Worm (Caenorhabditis elegans) whole organism, young adult: ENCODE measurements around the gene Y41G9A.10.
A peak's percentile ranks its signal among the peaks of the same experiment; 100 is the strongest.

Source experiments
- B0035.1 ChIP-seq: sonication (generic microtip); optimal IDR thresholded peaks from 2 replicates; lab custom pipeline; 2016; ENCODE audit warnings: missing genetic modification characterization, mild to moderate bottlenecking, missing compliant biosample characterization, missing genotype, missing genetic modification reagents
- B0261.1 ChIP-seq: sonication (generic microtip); optimal IDR thresholded peaks from 2 replicates; lab custom pipeline; 2016; ENCODE audit warnings: mild to moderate bottlenecking, missing genetic modification characterization, moderate library complexity, missing compliant biosample characterization
- B0336.3 ChIP-seq: fragments of 200-800 bp; sonication (Bioruptor generic); IDR thresholded peaks from 2 replicates; pipeline ENCODE4 v1.3.6; 2022; ENCODE audit warnings: missing genetic modification characterization, missing compliant biosample characterization
- C06A6.2 ChIP-seq: fragments of 200-800 bp; sonication (Bioruptor generic); conservative IDR thresholded peaks from 2 replicates; pipeline ENCODE4 v1.3.6; 2022; ENCODE audit warnings: missing genetic modification characterization, missing compliant biosample characterization
- F22D6.2 ChIP-seq: sonication (generic microtip); optimal IDR thresholded peaks from 2 replicates; lab custom pipeline; 2016; ENCODE audit warnings: mild to moderate bottlenecking, missing genetic modification characterization, missing compliant biosample characterization
- F57A8.1 ChIP-seq: fragments of 200-800 bp; sonication (Bioruptor generic); optimal IDR thresholded peaks from 2 replicates; lab custom pipeline; 2018; ENCODE audit warnings: mild to moderate bottlenecking, missing genetic modification characterization, moderate library complexity, missing compliant biosample characterization
- F57C9.4 ChIP-seq: sonication (generic microtip); optimal IDR thresholded peaks from 2 replicates; lab custom pipeline; 2017; ENCODE audit warnings: mild to moderate bottlenecking, missing genetic modification characterization, missing compliant biosample characterization
- K12H6.12 ChIP-seq: fragments of 200-800 bp; sonication (Bioruptor generic); optimal IDR thresholded peaks from 2 replicates; lab custom pipeline; 2018; ENCODE audit warnings: mild to moderate bottlenecking, missing genetic modification characterization, missing compliant biosample characterization
- Y67H2A.10 ChIP-seq: fragments of 200-800 bp; sonication (Bioruptor generic); conservative IDR thresholded peaks from 2 replicates; pipeline ENCODE4 v1.3.6; 2022; ENCODE audit warnings: missing genetic modification reagents, missing genetic modification characterization, missing compliant biosample characterization
- aptf-2 ChIP-seq: fragments of 200-800 bp; sonication (Bioruptor generic); conservative IDR thresholded peaks from 2 replicates; pipeline ENCODE4 v1.3.6; 2022; ENCODE audit warnings: missing genetic modification reagents, missing genetic modification characterization, missing compliant biosample characterization
- atf-7 ChIP-seq: sonication (generic microtip); optimal IDR thresholded peaks from 2 replicates; lab custom pipeline; 2017; ENCODE audit warnings: mild to moderate bottlenecking, missing genetic modification characterization, missing compliant biosample characterization
- ceh-58 ChIP-seq: fragments of 200-800 bp; sonication (Bioruptor generic); IDR thresholded peaks from 2 replicates; pipeline ENCODE4 v1.3.6; 2022; ENCODE audit warnings: missing genetic modification characterization, missing compliant biosample characterization
- chd-7 ChIP-seq: sonication (generic microtip); optimal IDR thresholded peaks from 2 replicates; lab custom pipeline; 2016; ENCODE audit warnings: mild to moderate bottlenecking, missing genetic modification characterization, moderate library complexity, missing compliant biosample characterization
- efl-1 ChIP-seq: fragments of 150-350 bp; optimal IDR thresholded peaks from 2 replicates; lab custom pipeline; 2014; ENCODE audit warnings: missing biosample characterization, missing genetic modification reagents, missing genetic modification characterization
- fkh-3 ChIP-seq: sonication (generic microtip); optimal IDR thresholded peaks from 2 replicates; lab custom pipeline; 2016; ENCODE audit warnings: mild to moderate bottlenecking, missing genetic modification characterization, missing compliant biosample characterization
- gei-17 ChIP-seq: fragments of 200-800 bp; sonication (Bioruptor generic); optimal IDR thresholded peaks from 2 replicates; lab custom pipeline; 2018; ENCODE audit warnings: mild to moderate bottlenecking, missing genetic modification characterization, missing compliant biosample characterization
- hlh-12 ChIP-seq: sonication (generic microtip); optimal IDR thresholded peaks from 2 replicates; lab custom pipeline; 2016; ENCODE audit warnings: missing genetic modification characterization, missing compliant biosample characterization
- hlh-26 ChIP-seq: fragments of 200-800 bp; sonication (Bioruptor generic); conservative IDR thresholded peaks from 2 replicates; pipeline ENCODE4 v1.3.6; 2022; ENCODE audit warnings: missing genetic modification reagents, missing genetic modification characterization, missing compliant biosample characterization
- hmg-20 ChIP-seq: fragments of 200-800 bp; sonication (Bioruptor generic); IDR thresholded peaks from 2 replicates; pipeline ENCODE4 v1.3.6; 2022; ENCODE audit warnings: missing genetic modification reagents, missing genetic modification characterization, missing compliant biosample characterization
- hrde-1 ChIP-seq: sonication (generic microtip); optimal IDR thresholded peaks from 2 replicates; lab custom pipeline; 2016; ENCODE audit warnings: missing genetic modification characterization, mild to moderate bottlenecking, missing compliant biosample characterization, moderate library complexity, missing genotype, missing genetic modification reagents, borderline replicate concordance
- hsf-1 ChIP-seq: fragments of 200-800 bp; sonication (Bioruptor generic); IDR thresholded peaks from 2 replicates; pipeline ENCODE4 v1.3.6; 2022; ENCODE audit warnings: missing genetic modification reagents, missing genetic modification characterization, missing compliant biosample characterization
- lin-35 ChIP-seq, 3 experiments: fragments of 150-350 bp in 2 of 3; sonication (generic microtip) in 1 of 3; optimal IDR thresholded peaks; 2 replicates each; lab custom pipeline; 2014 to 2018; ENCODE audit warnings: missing biosample characterization in 3 of 3, missing genetic modification characterization in 3 of 3, missing genetic modification reagents in 3 of 3
- madf-10 ChIP-seq: sonication (generic microtip); optimal IDR thresholded peaks from 2 replicates; lab custom pipeline; 2016; ENCODE audit warnings: mild to moderate bottlenecking, missing genetic modification characterization, missing compliant biosample characterization
- madf-3 ChIP-seq: fragments of 200-800 bp; sonication (Bioruptor generic); IDR thresholded peaks from 2 replicates; pipeline ENCODE4 v1.3.6; 2022; ENCODE audit warnings: missing genetic modification reagents, missing genetic modification characterization, missing compliant biosample characterization
- madf-8 ChIP-seq: fragments of 200-800 bp; sonication (Bioruptor generic); conservative IDR thresholded peaks from 2 replicates; pipeline ENCODE4 v1.3.6; 2022; ENCODE audit warnings: missing genetic modification reagents, missing genetic modification characterization, missing compliant biosample characterization
- mcd-1 ChIP-seq: fragments of 200-800 bp; sonication (Bioruptor generic); IDR thresholded peaks from 2 replicates; pipeline ENCODE4 v1.3.6; 2022; ENCODE audit warnings: missing genetic modification reagents, missing genetic modification characterization, missing compliant biosample characterization
- nhr-120 ChIP-seq: fragments of 200-800 bp; sonication (Bioruptor generic); IDR thresholded peaks from 2 replicates; pipeline ENCODE4 v1.3.6; 2022; ENCODE audit warnings: missing genetic modification characterization, missing compliant biosample characterization
- nhr-80 ChIP-seq: sonication (generic microtip); optimal IDR thresholded peaks from 2 replicates; lab custom pipeline; 2016; ENCODE audit warnings: missing genetic modification characterization, missing compliant biosample characterization
- pha-4 ChIP-seq: fragments of 150-350 bp; sonication (generic microtip); optimal IDR thresholded peaks from 2 replicates; lab custom pipeline; 2014; ENCODE audit warnings: missing biosample characterization, missing genetic modification reagents, missing genetic modification characterization
- rcor-1 ChIP-seq: fragments of 200-800 bp; sonication (Bioruptor generic); IDR thresholded peaks from 2 replicates; pipeline ENCODE4 v1.3.6; 2022; ENCODE audit warnings: missing genetic modification reagents, missing genetic modification characterization, missing compliant biosample characterization
- rec-8 ChIP-seq, 2 experiments: sonication (generic microtip); optimal IDR thresholded peaks; 2 replicates each; lab custom pipeline; 2016; ENCODE audit warnings: mild to moderate bottlenecking in 2 of 2, missing genetic modification characterization in 2 of 2, missing genetic modification reagents in 2 of 2, missing genotype in 2 of 2, missing biosample characterization in 1 of 2, missing compliant biosample characterization in 1 of 2, moderate library complexity in 1 of 2
- rpc-1 ChIP-seq, 2 experiments: fragments of 150-350 bp in 1 of 2; sonication (generic microtip) in 1 of 2; optimal IDR thresholded peaks; 2 replicates each; lab custom pipeline; 2014 to 2018; ENCODE audit warnings: missing biosample characterization in 1 of 2, missing genetic modification characterization in 1 of 2, missing genetic modification reagents in 1 of 2, missing genotype in 1 of 2
- sdz-38 ChIP-seq: sonication (generic microtip); optimal IDR thresholded peaks from 2 replicates; lab custom pipeline; 2016; ENCODE audit warnings: missing genotype, missing genetic modification characterization, missing compliant biosample characterization
- snpc-1.3 ChIP-seq: sonication (generic microtip); optimal IDR thresholded peaks from 2 replicates; lab custom pipeline; 2017; ENCODE audit warnings: missing genetic modification characterization, mild to moderate bottlenecking, missing compliant biosample characterization, antibody characterized with exemption, moderate library complexity, missing genotype, missing genetic modification reagents; ENCODE audit not compliant: insufficient read depth
- snpc-3.4 ChIP-seq: sonication (generic microtip); optimal IDR thresholded peaks from 2 replicates; lab custom pipeline; 2017; ENCODE audit warnings: missing genetic modification characterization, mild to moderate bottlenecking, missing compliant biosample characterization, antibody characterized with exemption, moderate library complexity, missing genotype, missing genetic modification reagents
- somi-1 ChIP-seq: fragments of 200-800 bp; sonication (Bioruptor generic); optimal IDR thresholded peaks from 2 replicates; lab custom pipeline; 2018; ENCODE audit warnings: mild to moderate bottlenecking, missing genetic modification characterization, missing compliant biosample characterization
- sptf-2 ChIP-seq: fragments of 200-800 bp; sonication (Bioruptor generic); optimal IDR thresholded peaks from 2 replicates; lab custom pipeline; 2018; ENCODE audit warnings: mild to moderate bottlenecking, missing genetic modification characterization, missing compliant biosample characterization
- unc-130 ChIP-seq: sonication (generic microtip); optimal IDR thresholded peaks from 2 replicates; lab custom pipeline; 2016; ENCODE audit warnings: missing genetic modification reagents, missing genetic modification characterization, missing compliant biosample characterization
- zfh-2 ChIP-seq: fragments of 200-800 bp; sonication (Bioruptor generic); conservative IDR thresholded peaks from 2 replicates; pipeline ENCODE4 v1.3.6; 2022; ENCODE audit warnings: missing genetic modification reagents, missing genetic modification characterization, missing compliant biosample characterization
- ztf-18 ChIP-seq: sonication (generic microtip); optimal IDR thresholded peaks from 2 replicates; lab custom pipeline; 2016; ENCODE audit warnings: missing genotype, mild to moderate bottlenecking, missing genetic modification characterization, missing compliant biosample characterization
- ztf-25 ChIP-seq: fragments of 200-800 bp; sonication (Bioruptor generic); IDR thresholded peaks from 2 replicates; pipeline ENCODE4 v1.3.6; 2022; ENCODE audit warnings: missing genetic modification reagents, missing genetic modification characterization, missing compliant biosample characterization

Gene Y41G9A.10

DNA sequence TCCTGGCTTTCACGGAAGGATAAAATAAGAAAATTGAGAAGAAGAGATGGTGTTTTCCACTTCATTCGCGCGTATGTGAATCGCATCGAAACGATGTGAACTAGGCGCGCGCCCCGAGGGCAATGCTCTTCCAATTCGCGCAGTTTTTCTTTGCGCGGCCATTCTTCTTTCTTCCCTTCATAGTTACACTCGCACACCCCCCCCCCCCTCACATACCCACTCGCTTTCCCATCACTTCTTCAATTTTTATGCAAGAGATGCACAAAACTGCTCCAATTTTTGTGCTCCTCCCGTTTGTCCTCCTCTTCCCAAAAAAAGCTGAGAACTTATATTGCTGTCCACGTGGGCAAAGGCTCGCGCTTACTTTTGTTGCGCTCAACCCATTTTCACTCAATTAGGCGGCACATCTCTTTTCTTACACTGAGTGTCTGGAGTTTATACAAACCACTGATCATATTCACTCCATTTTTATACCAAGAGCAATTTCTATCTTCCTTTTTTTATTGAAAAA lies 7.2 kb upstream of the Y41G9A.10 start:
- TF ChIP-seq zfh-2 = 0 out of 2 replicates have a peak, but pooled peaks have one; percentile 52
- peak; percentile 3 for TF ChIP-seq chd-7
- TF ChIP-seq hmg-20 (GFP tag; lab: Robert Waterston, UW) = no peak
- TF ChIP-seq, all 124 proteins: peak for 2

DNA sequence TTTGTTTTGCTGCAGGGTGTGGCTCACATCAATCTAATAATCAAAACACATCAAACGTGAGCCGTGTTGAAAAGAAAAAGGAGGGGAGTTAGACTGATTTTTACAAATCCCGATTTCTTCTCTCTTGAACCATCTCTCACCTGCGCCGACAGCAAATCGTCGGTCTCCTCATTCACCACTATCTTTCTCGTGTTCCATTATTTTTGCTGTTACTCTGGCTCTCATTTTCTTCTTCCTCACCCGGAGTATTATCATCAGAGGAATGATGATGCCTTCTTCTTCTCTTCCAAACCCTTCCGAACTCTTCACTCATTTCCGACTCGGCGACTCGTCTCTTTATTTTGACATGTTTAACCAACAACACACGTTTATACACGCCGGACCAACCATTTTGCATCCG lies 3.9 kb upstream of the Y41G9A.10 start:
- TF ChIP-seq fkh-3 (tag; lab: Kevin White, UChicago) (no peak), B0261.1 (tag; lab: Kevin White, UChicago) (no peak), snpc-3.4 (tag; lab: Kevin White, UChicago) (no peak), Y67H2A.10 (GFP tag; lab: Robert Waterston, UW) (no peak), ztf-25 (GFP tag; lab: Robert Waterston, UW) (no peak), B0035.1 (no peak), sptf-2 (GFP tag; lab: Kevin White, UChicago) (no peak), rcor-1 (GFP tag; lab: Robert Waterston, UW) (no peak)

DNA sequence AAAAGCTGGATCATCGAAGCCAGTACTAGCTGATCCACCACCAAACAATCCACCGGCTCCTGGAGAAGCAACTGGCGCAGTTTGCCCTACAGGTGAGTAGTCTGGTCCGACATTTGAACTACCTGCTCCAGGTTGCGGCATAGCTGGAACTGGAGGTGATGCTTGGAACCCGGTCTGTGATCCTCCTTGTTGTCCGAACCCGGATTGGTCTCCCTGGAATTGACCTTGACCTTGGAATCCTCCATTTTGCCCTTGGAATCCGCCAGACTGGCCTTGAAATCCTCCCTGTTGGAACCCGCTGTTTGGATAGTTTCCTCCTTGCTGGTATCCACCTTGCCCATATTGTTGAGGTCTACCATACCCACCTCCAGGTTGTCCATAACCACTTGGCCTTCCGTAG lies 408 bp downstream of the Y41G9A.10 start:
- 0 out of 2 replicates have a peak, but pooled peaks have one; percentile 9 for TF ChIP-seq mcd-1 (GFP tag; lab: Robert Waterston, UW)
- TF ChIP-seq madf-3 = 0 out of 2 replicates have a peak, but pooled peaks have one; percentile 70
- TF ChIP-seq B0336.3 (GFP tag; lab: Robert Waterston, UW) = no peak
- peak; percentile 54; the same call in 1 of the 2 replicates for TF ChIP-seq zfh-2

DNA sequence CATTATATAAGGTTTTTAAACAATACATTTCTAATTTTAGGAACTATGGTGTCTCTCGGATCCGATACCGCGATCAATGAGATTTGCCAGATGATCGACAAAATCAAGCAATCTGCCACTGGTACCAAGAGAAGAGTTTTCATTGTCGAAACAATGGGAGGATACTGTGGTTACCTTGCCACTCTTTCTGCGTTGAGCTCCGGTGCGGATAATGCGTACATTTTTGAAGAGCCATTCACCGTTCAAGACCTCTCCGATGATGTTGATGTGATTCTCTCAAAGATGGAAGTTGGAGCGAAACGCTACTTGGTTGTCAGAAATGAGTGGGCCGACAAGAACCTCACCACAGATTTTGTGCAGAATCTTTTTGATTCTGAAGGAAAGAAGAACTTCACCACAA lies 2.7 kb downstream of the Y41G9A.10 start:
- TF ChIP-seq ztf-18 (tag; lab: Kevin White, UChicago) = no peak
- TF ChIP-seq efl-1 (GFP tag; lab: Kevin White, UChicago) = no peak
- TF ChIP-seq madf-10 = no peak
- TF ChIP-seq nhr-80 (tag; lab: Kevin White, UChicago) = no peak
- TF ChIP-seq aptf-2 (GFP tag; lab: Robert Waterston, UW) = no peak
- no peak for TF ChIP-seq Y67H2A.10 (GFP tag; lab: Robert Waterston, UW)
- no peak for TF ChIP-seq F57C9.4 (tag; lab: Kevin White, UChicago)
- no peak for TF ChIP-seq snpc-1.3 (tag; lab: Kevin White, UChicago)
- no peak for TF ChIP-seq gei-17 (GFP tag; lab: Kevin White, UChicago)
- no peak for TF ChIP-seq F57A8.1
- no peak for TF ChIP-seq hsf-1 (GFP tag; lab: Robert Waterston, UW)
- no peak for TF ChIP-seq B0336.3 (GFP tag; lab: Robert Waterston, UW)
- no peak for TF ChIP-seq snpc-3.4 (tag; lab: Kevin White, UChicago)
- no peak for TF ChIP-seq unc-130 (GFP tag; lab: Kevin White, UChicago)
- TF ChIP-seq hrde-1 (tag; lab: Kevin White, UChicago) = no peak
- no peak for TF ChIP-seq sptf-2 (GFP tag; lab: Kevin White, UChicago)
- no peak for TF ChIP-seq madf-8 (GFP tag; lab: Robert Waterston, UW)
- no peak for TF ChIP-seq lin-35 (GFP tag; optimal IDR thresholded peaks at IDR 0.05; lab: Kevin White, UChicago)
- TF ChIP-seq sdz-38 (tag; lab: Kevin White, UChicago) = no peak
- no peak for TF ChIP-seq hlh-26

DNA sequence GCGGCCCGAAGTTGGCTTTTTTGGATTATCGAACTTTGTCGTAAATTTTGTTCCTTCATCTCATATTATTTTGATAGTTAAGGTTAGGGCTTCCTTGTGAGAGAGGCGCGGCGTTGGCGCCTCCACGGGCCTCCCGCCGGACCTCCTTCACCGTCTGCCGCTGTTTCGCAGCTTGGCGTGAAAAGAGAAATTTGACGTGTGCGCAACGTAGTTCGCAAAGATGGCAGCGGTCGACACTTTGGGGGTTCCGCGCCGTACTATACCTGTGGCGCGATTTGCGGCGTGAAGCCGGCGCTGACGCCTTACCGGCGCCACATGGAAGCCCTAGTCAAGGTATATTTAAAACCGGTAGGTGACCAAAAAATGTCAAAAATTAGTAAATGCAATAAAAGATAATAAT lies 4.0 kb downstream of the Y41G9A.10 start:
- TF ChIP-seq ztf-25 (GFP tag; lab: Robert Waterston, UW) (no peak), somi-1 (GFP tag; lab: Kevin White, UChicago) (no peak), rpc-1 (optimal IDR thresholded peaks at IDR 0.05; lab: Kevin White, UChicago) (no peak), rpc-1 (tag; optimal IDR thresholded peaks at IDR 0.05; lab: Kevin White, UChicago) (no peak), gei-17 (GFP tag; lab: Kevin White, UChicago) (no peak), C06A6.2 (GFP tag; lab: Robert Waterston, UW) (0 out of 2 replicates have a peak, but pooled peaks have one; percentile 14), F22D6.2 (tag; lab: Kevin White, UChicago) (no peak), K12H6.12 (no peak), zfh-2 (peak; percentile 82), rec-8 (tag; optimal IDR thresholded peaks at IDR 0.05; lab: Kevin White, UChicago) (no peak), ceh-58 (GFP tag; lab: Robert Waterston, UW) (no peak), nhr-120 (GFP tag; lab: Robert Waterston, UW) (no peak), pha-4 (tag; lab: Kevin White, UChicago) (no peak), snpc-1.3 (tag; lab: Kevin White, UChicago) (no peak), atf-7 (tag; lab: Kevin White, UChicago) (no peak), chd-7 (no peak), hlh-12 (tag; lab: Kevin White, UChicago) (no peak)
